Fruit fly (Drosophila melanogaster): ENCODE measurements around the gene mei-217.

The mei-217 gene

dm6 chrX:17187495-17187894 is 44.7 kb upstream of the mei-217 start (continued):
- TF ChIP-seq fd3F (GFP tag; optimal IDR thresholded peaks at IDR 0.05), result no peak
- peak; percentile 54 for TF ChIP-seq Oli (tag; optimal IDR thresholded peaks at IDR 0.05)
- TF ChIP-seq ab (GFP tag; optimal IDR thresholded peaks at IDR 0.05), result no peak
- TF ChIP-seq unpg (GFP tag; optimal IDR thresholded peaks at IDR 0.05), result peak; percentile 48
- peak; percentile 37; the same call in 1 of the 2 replicates for TF ChIP-seq CG6689 (GFP tag; IDR thresholded peaks at IDR 0.05)
- TF ChIP-seq CG11723 (GFP tag; optimal IDR thresholded peaks at IDR 0.05), result no peak
- no peak for TF ChIP-seq trh (GFP tag; optimal IDR thresholded peaks at IDR 0.05)
- TF ChIP-seq ro (GFP tag; IDR thresholded peaks at IDR 0.05), result no peak
- TF ChIP-seq Asciz (GFP tag; optimal IDR thresholded peaks at IDR 0.05), result no peak
- peak; percentile 15 for TF ChIP-seq fd96Cb (tag; optimal IDR thresholded peaks at IDR 0.05)
- TF ChIP-seq CG17328 (GFP tag; IDR thresholded peaks at IDR 0.05), result peak; percentile 23; the same call in 1 of the 2 replicates
- TF ChIP-seq nmo (GFP tag; optimal IDR thresholded peaks at IDR 0.05), result no peak
- no peak for TF ChIP-seq CG17186 (GFP tag; optimal IDR thresholded peaks at IDR 0.05)
- peak; percentile 27 for TF ChIP-seq CG10209 (GFP tag; optimal IDR thresholded peaks at IDR 0.05)
- TF ChIP-seq nom (GFP tag; optimal IDR thresholded peaks at IDR 0.05), result no peak
- TF ChIP-seq CG6813 (GFP tag; optimal IDR thresholded peaks at IDR 0.05), result no peak
- no peak for TF ChIP-seq CG12744 (GFP tag; optimal IDR thresholded peaks at IDR 0.05)
- no peak for TF ChIP-seq danr (GFP tag; IDR thresholded peaks at IDR 0.05)
- TF ChIP-seq Fer1 (GFP tag; optimal IDR thresholded peaks at IDR 0.05), result no peak
- TF ChIP-seq CG9727 (GFP tag; optimal IDR thresholded peaks at IDR 0.05), result no peak
- TF ChIP-seq CG12391 (tag; optimal IDR thresholded peaks at IDR 0.05), result peak; percentile 21
- no peak for TF ChIP-seq br (optimal IDR thresholded peaks at IDR 0.05)
- TF ChIP-seq Dref (GFP tag; IDR thresholded peaks at IDR 0.05), result no peak
- no peak for TF ChIP-seq Side (GFP tag; optimal IDR thresholded peaks at IDR 0.05)
- no peak for TF ChIP-seq CG12769 (tag; optimal IDR thresholded peaks at IDR 0.05)
- TF ChIP-seq Ssrp (tag; optimal IDR thresholded peaks at IDR 0.05), result peak; percentile 37
- TF ChIP-seq CG4360 (GFP tag; IDR thresholded peaks at IDR 0.05), result no peak
- TF ChIP-seq lov (optimal IDR thresholded peaks at IDR 0.05), result no peak
- TF ChIP-seq lov (GFP tag; IDR thresholded peaks at IDR 0.05), result no peak
- TF ChIP-seq Fer2 (tag; optimal IDR thresholded peaks at IDR 0.05), result no peak
- TF ChIP-seq CG7928 (GFP tag; optimal IDR thresholded peaks at IDR 0.05), result no peak
- no peak for TF ChIP-seq Dek (tag; optimal IDR thresholded peaks at IDR 0.05)
- no peak for TF ChIP-seq CG32767 (GFP tag; IDR thresholded peaks at IDR 0.05)
- TF ChIP-seq ERR (GFP tag; optimal IDR thresholded peaks at IDR 0.05), result no peak
- no peak for TF ChIP-seq Neu2 (GFP tag; optimal IDR thresholded peaks at IDR 0.05; ENCODE audit: borderline replicate concordance)
- TF ChIP-seq phol (tag; optimal IDR thresholded peaks at IDR 0.05), result peak; percentile 23
- TF ChIP-seq CG2712 (tag; optimal IDR thresholded peaks at IDR 0.05), result peak; percentile 38
- TF ChIP-seq toy (GFP tag; IDR thresholded peaks at IDR 0.05), result no peak
- TF ChIP-seq CG8359 (GFP tag; optimal IDR thresholded peaks at IDR 0.05; ENCODE audit: borderline replicate concordance), result no peak
- peak; percentile 46 for TF ChIP-seq Sox102F (GFP tag; optimal IDR thresholded peaks at IDR 0.05)
- TF ChIP-seq pho (GFP tag; optimal IDR thresholded peaks at IDR 0.05), result no peak
- no peak for TF ChIP-seq NK7.1 (GFP tag; optimal IDR thresholded peaks at IDR 0.05)
- no peak for TF ChIP-seq tna (GFP tag; IDR thresholded peaks at IDR 0.05; ENCODE audit: partially characterized antibody)
- no peak for TF ChIP-seq aop (GFP tag; IDR thresholded peaks at IDR 0.05)
- TF ChIP-seq row (GFP tag; IDR thresholded peaks at IDR 0.05), result peak; percentile 38; the same call in 1 of the 3 replicates
- no peak for TF ChIP-seq pan (optimal IDR thresholded peaks at IDR 0.05)
- TF ChIP-seq pan (GFP tag; optimal IDR thresholded peaks at IDR 0.05 in 1 of 2, IDR thresholded peaks at IDR 0.05 in 1 of 2), result no peak
- no peak for TF ChIP-seq Sin3A (optimal IDR thresholded peaks at IDR 0.05)
- no peak for TF ChIP-seq ATbp (GFP tag; optimal IDR thresholded peaks at IDR 0.05)
- TF ChIP-seq gro (GFP tag; optimal IDR thresholded peaks at IDR 0.05), result no peak
- TF ChIP-seq p53 (GFP tag; optimal IDR thresholded peaks at IDR 0.05), result no peak
- no peak for TF ChIP-seq Doc3 (GFP tag; IDR thresholded peaks at IDR 0.05; ENCODE audit: partially characterized antibody)
